Fruit fly (Drosophila melanogaster) whole organism, embryonic: ENCODE measurements around the gene mia.

Source experiments
- Ada2b ChIP-seq: fragments of 200-800 bp; sonication (Bioruptor generic); IDR thresholded peaks from 2 replicates; pipeline ENCODE4 v1.3.6; 2022; ENCODE audit warnings: missing biosample characterization, missing genetic modification characterization
- B-H2 ChIP-seq: fragments of 200-800 bp; sonication (Bioruptor generic); optimal IDR thresholded peaks from 2 replicates; lab custom pipeline; 2018; ENCODE audit warnings: missing biosample characterization, mild to moderate bottlenecking, missing genetic modification characterization
- BEAF-32 ChIP-seq: fragments of 200-800 bp; sonication (Bioruptor generic); optimal IDR thresholded peaks from 3 replicates; lab custom pipeline; 2017; ENCODE audit warnings: missing biosample characterization, missing genetic modification characterization, mild to moderate bottlenecking, moderate library complexity, missing genetic modification reagents
- Blimp-1 ChIP-seq: fragments of 200-800 bp; sonication (Bioruptor generic); optimal IDR thresholded peaks from 3 replicates; lab custom pipeline; 2018; ENCODE audit warnings: missing biosample characterization, missing genetic modification characterization, mild to moderate bottlenecking, moderate library complexity, missing genetic modification reagents
- CG10565 ChIP-seq: fragments of 200-800 bp; sonication (Bioruptor generic); optimal IDR thresholded peaks from 3 replicates; lab custom pipeline; 2016; ENCODE audit warnings: missing biosample characterization, mild to moderate bottlenecking, missing genetic modification characterization
- CG11398 ChIP-seq: fragments of 200-800 bp; sonication (Bioruptor generic); optimal IDR thresholded peaks from 2 replicates; lab custom pipeline; 2016; ENCODE audit warnings: missing biosample characterization, missing genetic modification characterization
- CG12659 ChIP-seq: fragments of 200-800 bp; sonication (Bioruptor generic); optimal IDR thresholded peaks from 3 replicates; lab custom pipeline; 2017; ENCODE audit warnings: mild to moderate bottlenecking, missing biosample characterization, missing genetic modification reagents, missing genetic modification characterization
- CG12769 ChIP-seq: fragments of 200-800 bp; sonication (Bioruptor generic); optimal IDR thresholded peaks from 2 replicates; lab custom pipeline; 2019; ENCODE audit warnings: missing biosample characterization, mild to moderate bottlenecking, missing genetic modification characterization, moderate library complexity
- CG15479 ChIP-seq: fragments of 200-800 bp; sonication (Bioruptor generic); optimal IDR thresholded peaks from 3 replicates; lab custom pipeline; 2019; ENCODE audit warnings: missing biosample characterization, mild to moderate bottlenecking, missing genetic modification characterization, moderate library complexity
- CG1647 ChIP-seq: fragments of 200-800 bp; sonication (Bioruptor generic); optimal IDR thresholded peaks from 3 replicates; lab custom pipeline; 2016; ENCODE audit warnings: missing biosample characterization, missing genetic modification characterization
- CG16813 ChIP-seq: fragments of 200-800 bp; sonication (Bioruptor generic); IDR thresholded peaks from 3 replicates; pipeline ENCODE4 v1.3.6; 2022; ENCODE audit warnings: missing biosample characterization, missing genetic modification characterization; ENCODE audit not compliant: partially characterized antibody
- CG18476 ChIP-seq: fragments of 200-800 bp; sonication (Bioruptor generic); optimal IDR thresholded peaks from 2 replicates; lab custom pipeline; 2016; ENCODE audit warnings: missing biosample characterization, mild to moderate bottlenecking, missing genetic modification characterization
- CG18619 ChIP-seq: fragments of 200-800 bp; sonication (Bioruptor generic); optimal IDR thresholded peaks from 3 replicates; lab custom pipeline; 2017; ENCODE audit warnings: missing biosample characterization, mild to moderate bottlenecking, missing genetic modification characterization
- CG31365 ChIP-seq: fragments of 200-800 bp; sonication (Bioruptor generic); optimal IDR thresholded peaks from 2 replicates; lab custom pipeline; 2018; ENCODE audit warnings: missing biosample characterization, mild to moderate bottlenecking, missing genetic modification characterization
- CG3281 ChIP-seq: fragments of 200-800 bp; sonication (Bioruptor generic); optimal IDR thresholded peaks from 3 replicates; lab custom pipeline; 2017; ENCODE audit warnings: missing biosample characterization, mild to moderate bottlenecking, missing genetic modification characterization
- CG33213 ChIP-seq: fragments of 200-800 bp; sonication (Bioruptor generic); optimal IDR thresholded peaks from 3 replicates; lab custom pipeline; 2016; ENCODE audit warnings: missing biosample characterization, missing genetic modification characterization
- CG42726 ChIP-seq: fragments of 200-800 bp; sonication (Bioruptor generic); IDR thresholded peaks from 2 replicates; pipeline ENCODE4 v1.3.6; 2022; ENCODE audit warnings: missing biosample characterization, missing genetic modification characterization; ENCODE audit not compliant: partially characterized antibody
- CG4328 ChIP-seq: fragments of 200-800 bp; sonication (Bioruptor generic); optimal IDR thresholded peaks from 3 replicates; lab custom pipeline; 2017; ENCODE audit warnings: missing biosample characterization, missing genetic modification reagents, missing genetic modification characterization
- CG43689 ChIP-seq: fragments of 200-800 bp; sonication (Bioruptor generic); IDR thresholded peaks from 2 replicates; pipeline ENCODE4 v1.3.6; 2022; ENCODE audit warnings: missing biosample characterization, missing genetic modification characterization
- CG4424 ChIP-seq: fragments of 200-800 bp; sonication (Bioruptor generic); optimal IDR thresholded peaks from 3 replicates; lab custom pipeline; 2016; ENCODE audit warnings: missing biosample characterization, missing genetic modification characterization
- CG6689 ChIP-seq: fragments of 200-800 bp; sonication (Bioruptor generic); IDR thresholded peaks from 2 replicates; pipeline ENCODE4 v1.3.6; 2022; ENCODE audit warnings: missing biosample characterization, missing genetic modification characterization
- CG6854 ChIP-seq: fragments of 200-800 bp; sonication (Bioruptor generic); optimal IDR thresholded peaks from 3 replicates; lab custom pipeline; 2017; ENCODE audit warnings: missing biosample characterization, mild to moderate bottlenecking, missing genetic modification characterization
- CG7271 ChIP-seq: fragments of 200-800 bp; sonication (Bioruptor generic); optimal IDR thresholded peaks from 2 replicates; lab custom pipeline; 2018; ENCODE audit warnings: missing biosample characterization, mild to moderate bottlenecking, missing genetic modification characterization, moderate library complexity
- CG7928 ChIP-seq: fragments of 200-800 bp; sonication (Bioruptor generic); optimal IDR thresholded peaks from 2 replicates; lab custom pipeline; 2017; ENCODE audit warnings: missing biosample characterization, mild to moderate bottlenecking, missing genetic modification characterization
- Dfd ChIP-seq, 2 experiments: fragments of >200 bp; optimal IDR thresholded peaks; 2 replicates each; lab custom pipeline; 2017; ENCODE audit warnings: missing biosample characterization in 2 of 2, missing genetic modification characterization in 2 of 2
- Dip3 ChIP-seq: fragments of 200-800 bp; sonication (Bioruptor generic); optimal IDR thresholded peaks from 3 replicates; lab custom pipeline; 2016; ENCODE audit warnings: missing biosample characterization, missing genetic modification characterization
- Dref ChIP-seq: fragments of 200-800 bp; sonication (Bioruptor generic); IDR thresholded peaks from 2 replicates; pipeline ENCODE4 v1.3.6; 2022; ENCODE audit warnings: missing biosample characterization, missing genetic modification characterization
- Gsc ChIP-seq: fragments of 200-800 bp; sonication (Bioruptor generic); IDR thresholded peaks from 2 replicates; pipeline ENCODE4 v1.3.6; 2022; ENCODE audit warnings: missing biosample characterization, missing genetic modification characterization
- Hmr ChIP-seq: fragments of 200-800 bp; sonication (Bioruptor generic); optimal IDR thresholded peaks from 3 replicates; lab custom pipeline; 2017; ENCODE audit warnings: mild to moderate bottlenecking, missing biosample characterization, missing genetic modification reagents, missing genetic modification characterization
- Hr51 ChIP-seq, 2 experiments: fragments of 200-800 bp; sonication (Bioruptor generic); optimal IDR thresholded peaks; 2 replicates in 1 of 2; 3 replicates in 1 of 2; lab custom pipeline; 2016 to 2018; ENCODE audit warnings: missing biosample characterization in 2 of 2, missing genetic modification characterization in 2 of 2, mild to moderate bottlenecking in 1 of 2, moderate library complexity in 1 of 2
- MTF-1 ChIP-seq: fragments of 200-800 bp; sonication (Bioruptor generic); optimal IDR thresholded peaks from 2 replicates; lab custom pipeline; 2018; ENCODE audit warnings: missing biosample characterization, mild to moderate bottlenecking, missing genetic modification characterization, borderline replicate concordance
- NFAT ChIP-seq: fragments of 200-800 bp; sonication (Bioruptor generic); IDR thresholded peaks from 2 replicates; pipeline ENCODE4 v1.3.6; 2022; ENCODE audit warnings: missing biosample characterization, missing genetic modification characterization
- Opbp ChIP-seq: fragments of 200-800 bp; sonication (Bioruptor generic); IDR thresholded peaks from 3 replicates; pipeline ENCODE4 v1.3.6; 2022; ENCODE audit warnings: missing biosample characterization, missing genetic modification characterization; ENCODE audit not compliant: partially characterized antibody
- Six4 ChIP-seq: fragments of 200-800 bp; sonication (Bioruptor generic); optimal IDR thresholded peaks from 2 replicates; lab custom pipeline; 2016; ENCODE audit warnings: missing biosample characterization, missing genetic modification characterization
- YL-1 ChIP-seq: fragments of 200-800 bp; sonication (Bioruptor generic); optimal IDR thresholded peaks from 3 replicates; lab custom pipeline; 2017; ENCODE audit warnings: missing biosample characterization, mild to moderate bottlenecking, missing genetic modification characterization
- az2 ChIP-seq: fragments of 200-800 bp; sonication (Bioruptor generic); optimal IDR thresholded peaks from 3 replicates; lab custom pipeline; 2016; ENCODE audit warnings: missing biosample characterization, missing genetic modification characterization
- bsh ChIP-seq, 2 experiments: fragments of 200-800 bp; sonication (Bioruptor generic); optimal IDR thresholded peaks; 2 replicates each; lab custom pipeline; 2017 to 2018; ENCODE audit warnings: mild to moderate bottlenecking in 2 of 2, missing biosample characterization in 2 of 2, missing genetic modification characterization in 2 of 2, moderate library complexity in 1 of 2
- chn ChIP-seq: fragments of 200-800 bp; sonication (Bioruptor generic); optimal IDR thresholded peaks from 2 replicates; lab custom pipeline; 2016; ENCODE audit warnings: missing biosample characterization, missing genetic modification characterization
- da ChIP-seq: fragments of 200-800 bp; sonication (Bioruptor generic); optimal IDR thresholded peaks from 2 replicates; lab custom pipeline; 2016; ENCODE audit warnings: missing biosample characterization, missing genetic modification characterization
- fu2 ChIP-seq: fragments of 200-800 bp; sonication (Bioruptor generic); optimal IDR thresholded peaks from 2 replicates; lab custom pipeline; 2016; ENCODE audit warnings: missing biosample characterization, missing genetic modification characterization
- grn ChIP-seq: fragments of 200-800 bp; sonication (Bioruptor generic); optimal IDR thresholded peaks from 3 replicates; lab custom pipeline; 2017; ENCODE audit warnings: missing biosample characterization, missing genetic modification characterization
- hb ChIP-seq: fragments of 200-800 bp; sonication (Bioruptor generic); IDR thresholded peaks from 3 replicates; pipeline ENCODE4 v1.3.6; 2022; ENCODE audit warnings: missing biosample characterization, missing genetic modification characterization; ENCODE audit not compliant: partially characterized antibody
- hkb ChIP-seq, 2 experiments: fragments of 200-800 bp in 1 of 2; fragments of >200 bp in 1 of 2; sonication (Bioruptor generic) in 1 of 2; IDR thresholded peaks in 1 of 2; optimal IDR thresholded peaks in 1 of 2; 2 replicates each; pipeline versions ENCODE4 v1.3.6 to Lab custom; 2017 to 2022; ENCODE audit warnings: missing biosample characterization in 1 of 2, missing genetic modification characterization in 1 of 2
- inv ChIP-seq: fragments of 200-800 bp; sonication (Bioruptor generic); IDR thresholded peaks from 2 replicates; pipeline ENCODE4 v1.3.6; 2022; ENCODE audit warnings: missing biosample characterization, missing genetic modification characterization; ENCODE audit not compliant: partially characterized antibody
- pita ChIP-seq: fragments of 200-800 bp; sonication (Bioruptor generic); optimal IDR thresholded peaks from 2 replicates; lab custom pipeline; 2017; ENCODE audit warnings: missing biosample characterization, mild to moderate bottlenecking, missing genetic modification characterization
- sens ChIP-seq: fragments of 200-800 bp; sonication (Bioruptor generic); peaks from one replicate; lab custom pipeline; 2016; ENCODE audit warnings: missing biosample characterization, missing genetic modification characterization
- sim ChIP-seq: fragments of 200-800 bp; sonication (Bioruptor generic); IDR thresholded peaks from 2 replicates; pipeline ENCODE4 v1.3.6; 2022; ENCODE audit warnings: missing biosample characterization, missing genetic modification characterization
- sqz ChIP-seq: fragments of 200-800 bp; sonication (Bioruptor generic); optimal IDR thresholded peaks from 3 replicates; lab custom pipeline; 2018; ENCODE audit warnings: missing biosample characterization, mild to moderate bottlenecking, missing genetic modification characterization
- trh ChIP-seq: fragments of 200-800 bp; sonication (Bioruptor generic); optimal IDR thresholded peaks from 2 replicates; lab custom pipeline; 2016; ENCODE audit warnings: missing biosample characterization, missing genetic modification characterization
- zfh2 ChIP-seq: fragments of 200-800 bp; sonication (Bioruptor generic); optimal IDR thresholded peaks from 2 replicates; lab custom pipeline; 2016; ENCODE audit warnings: missing biosample characterization, missing genetic modification characterization

mia gene

DNA sequence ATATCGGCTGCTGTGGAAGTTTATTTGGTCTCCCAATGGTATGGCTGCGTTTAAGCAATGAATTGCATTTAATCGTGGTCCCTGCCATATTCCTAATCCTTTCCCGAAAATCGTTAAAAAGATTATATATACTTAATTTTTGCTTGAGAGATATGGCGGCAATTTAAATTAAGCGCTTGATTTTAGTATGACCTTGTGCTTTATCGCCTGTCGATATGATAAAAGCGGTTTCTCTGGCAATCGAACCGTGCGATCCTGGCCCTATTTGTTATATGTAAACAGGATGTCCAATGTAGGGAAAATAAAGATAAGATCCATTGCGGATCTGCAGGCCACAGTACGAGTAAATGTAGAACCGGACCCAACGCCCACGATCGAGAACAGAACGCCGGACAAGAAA lies 3.9 kb upstream of the mia start, which contains the start of gene Snm1 (continued):
- TF ChIP-seq zfh2 (GFP tag; lab: Kevin White, UChicago) (no peak), CG11398 (GFP tag; lab: Kevin White, UChicago) (no peak), pita (GFP tag; lab: Kevin White, UChicago) (no peak), Ada2b (no peak), hkb (optimal IDR thresholded peaks at IDR 0.05; lab: Kevin White, UChicago) (no peak), hkb (GFP tag; IDR thresholded peaks at IDR 0.05; lab: Robert Waterston, UW) (no peak), CG3281 (GFP tag; lab: Kevin White, UChicago) (no peak), sens (GFP tag; lab: Kevin White, UChicago) (peak; percentile 53), sim (GFP tag; lab: Robert Waterston, UW) (no peak), NFAT (GFP tag; lab: Robert Waterston, UW) (no peak), CG33213 (GFP tag; lab: Kevin White, UChicago) (no peak), Six4 (no peak), Dfd (GFP tag; optimal IDR thresholded peaks at IDR 0.05; lab: Kevin White, UChicago) (no peak), CG4424 (GFP tag; lab: Kevin White, UChicago) (no peak), Dip3 (no peak), CG6689 (no peak), CG43689 (GFP tag; lab: Robert Waterston, UW) (no peak), Blimp-1 (GFP tag; lab: Kevin White, UChicago) (no peak), chn (GFP tag; lab: Kevin White, UChicago) (no peak), CG42726 (GFP tag; lab: Robert Waterston, UW) (no peak), Hr51 (GFP tag; optimal IDR thresholded peaks at IDR 0.05; lab: Kevin White, UChicago) (no peak), da (GFP tag; lab: Kevin White, UChicago) (no peak), CG31365 (tag; lab: Kevin White, UChicago) (no peak), Opbp (GFP tag; lab: Robert Waterston, UW) (peak; percentile 27; the same call in 1 of the 3 replicates), az2 (no peak), sqz (no peak), YL-1 (GFP tag; lab: Kevin White, UChicago) (no peak), hb (GFP tag; lab: Robert Waterston, UW) (no peak), CG18476 (no peak), BEAF-32 (GFP tag; lab: Kevin White, UChicago) (peak; percentile 9), grn (GFP tag; lab: Kevin White, UChicago) (no peak), trh (GFP tag; lab: Kevin White, UChicago) (no peak), Hmr (no peak), CG1647 (GFP tag; lab: Kevin White, UChicago) (no peak), CG16813 (no peak), inv (GFP tag; lab: Robert Waterston, UW) (no peak), CG15479 (GFP tag; lab: Kevin White, UChicago) (no peak), CG6854 (no peak), CG10565 (GFP tag; lab: Kevin White, UChicago) (no peak), CG18619 (GFP tag; lab: Kevin White, UChicago) (no peak), CG12659 (GFP tag; lab: Kevin White, UChicago) (no peak), CG4328 (GFP tag; lab: Kevin White, UChicago) (no peak), Dref (peak; percentile 45), CG12769 (tag; lab: Kevin White, UChicago) (no peak), MTF-1 (GFP tag; lab: Kevin White, UChicago) (no peak), B-H2 (GFP tag; lab: Kevin White, UChicago) (no peak), CG7271 (tag; lab: Kevin White, UChicago) (no peak), fu2 (GFP tag; lab: Kevin White, UChicago) (no peak), Gsc (GFP tag; lab: Robert Waterston, UW) (no peak), CG7928 (GFP tag; lab: Kevin White, UChicago) (no peak), bsh (GFP tag; optimal IDR thresholded peaks at IDR 0.05; lab: Kevin White, UChicago) (no peak)
